Worm (Caenorhabditis elegans): ENCODE results near the gene txt-19.

txt-19 gene

ce11 chrIV:12845596-12845995 is at the start of gene txt-19:
TSS of gene txt-19 (plus strand) at chrIV:12845899.
- TF ChIP-seq ces-1 (GFP tag; optimal IDR thresholded peaks at IDR 0.05) (peak; percentile 67), elt-3 (tag; optimal IDR thresholded peaks at IDR 0.05) (no peak)

- TF ChIP-seq ces-1 (GFP tag; optimal IDR thresholded peaks at IDR 0.05) = no peak
Observed at ce11 chrIV:12796811-12797210, 48.9 kb upstream of the txt-19 start.

- TF ChIP-seq hlh-1 (tag; optimal IDR thresholded peaks at IDR 0.05) = no peak
- no peak for TF ChIP-seq nhr-28 (tag; optimal IDR thresholded peaks at IDR 0.05)
- no peak for TF ChIP-seq sem-2 (GFP tag; optimal IDR thresholded peaks at IDR 0.05)
- no peak for TF ChIP-seq tbx-8 (GFP tag; optimal IDR thresholded peaks at IDR 0.05)
- TF ChIP-seq pha-4 (tag; optimal IDR thresholded peaks at IDR 0.05) = no peak
- TF ChIP-seq M03D4.4 (tag; optimal IDR thresholded peaks at IDR 0.05) = no peak
- TF ChIP-seq unc-39 (tag; optimal IDR thresholded peaks at IDR 0.05) = no peak
- no peak for TF ChIP-seq ceh-43 (GFP tag; optimal IDR thresholded peaks at IDR 0.05)
- TF ChIP-seq flh-1 (GFP tag; optimal IDR thresholded peaks at IDR 0.05) = no peak
- TF ChIP-seq nhr-76 (tag; optimal IDR thresholded peaks at IDR 0.05) = no peak
Observed at ce11 chrIV:12805595-12805994, 40.1 kb upstream of the txt-19 start, which contains the start of gene F07C6.4. TSS of gene F07C6.4 (plus strand) at chrIV:12805924.

ce11 chrIV:12811554-12811953 is 34.1 kb upstream of the txt-19 start:
- TF ChIP-seq nhr-2 (tag; optimal IDR thresholded peaks at IDR 0.05) (peak; percentile 39), bed-3 (GFP tag; optimal IDR thresholded peaks at IDR 0.05) (no peak)

- TF ChIP-seq sem-2 (GFP tag; optimal IDR thresholded peaks at IDR 0.05) (no peak), sptf-1 (tag; optimal IDR thresholded peaks at IDR 0.05) (no peak), cnd-1 (tag; optimal IDR thresholded peaks at IDR 0.05) (peak; percentile 9), ceh-83 (GFP tag; optimal IDR thresholded peaks at IDR 0.05) (no peak), mls-2 (tag; optimal IDR thresholded peaks at IDR 0.05) (no peak), nhr-2 (tag; optimal IDR thresholded peaks at IDR 0.05) (peak; percentile 91), ztf-11 (tag; optimal IDR thresholded peaks at IDR 0.05) (no peak), nhr-237 (tag; optimal IDR thresholded peaks at IDR 0.05) (no peak), mep-1 (tag; optimal IDR thresholded peaks at IDR 0.05) (no peak), unc-39 (tag; optimal IDR thresholded peaks at IDR 0.05) (no peak), lin-13 (tag; optimal IDR thresholded peaks at IDR 0.05) (no peak), hlh-1 (tag; optimal IDR thresholded peaks at IDR 0.05) (no peak), nhr-76 (tag; optimal IDR thresholded peaks at IDR 0.05) (no peak), flh-1 (GFP tag; optimal IDR thresholded peaks at IDR 0.05) (no peak), elt-3 (tag; optimal IDR thresholded peaks at IDR 0.05) (no peak), snpc-4 (tag; optimal IDR thresholded peaks at IDR 0.05) (no peak), nhr-12 (tag; optimal IDR thresholded peaks at IDR 0.05) (no peak), M03D4.4 (tag; optimal IDR thresholded peaks at IDR 0.05) (no peak), ces-1 (GFP tag; optimal IDR thresholded peaks at IDR 0.05) (peak; percentile 45), mab-5 (tag; optimal IDR thresholded peaks at IDR 0.05) (no peak), zip-8 (tag; optimal IDR thresholded peaks at IDR 0.05) (peak; percentile 0)
Observed at ce11 chrIV:12813822-12814221, 31.9 kb upstream of the txt-19 start.

- TF ChIP-seq hlh-1 (tag; optimal IDR thresholded peaks at IDR 0.05) (no peak), ceh-43 (GFP tag; optimal IDR thresholded peaks at IDR 0.05) (no peak), ham-2 (GFP tag; optimal IDR thresholded peaks at IDR 0.05) (peak; percentile 66), unc-62 (GFP tag; optimal IDR thresholded peaks at IDR 0.05) (peak; percentile 18), lsy-2 (tag; optimal IDR thresholded peaks at IDR 0.05) (no peak), bed-3 (GFP tag; optimal IDR thresholded peaks at IDR 0.05) (no peak), ces-1 (GFP tag; optimal IDR thresholded peaks at IDR 0.05) (no peak), pha-4 (tag; optimal IDR thresholded peaks at IDR 0.05) (no peak), flh-1 (GFP tag; optimal IDR thresholded peaks at IDR 0.05) (no peak), lin-32 (GFP tag; optimal IDR thresholded peaks at IDR 0.05) (no peak), zip-8 (tag; optimal IDR thresholded peaks at IDR 0.05) (no peak), nhr-2 (tag; optimal IDR thresholded peaks at IDR 0.05) (no peak), elt-1 (tag; optimal IDR thresholded peaks at IDR 0.05; ENCODE audit: borderline replicate concordance, insufficient read depth) (peak; percentile 51)
Observed at ce11 chrIV:12816636-12817035, 29.1 kb upstream of the txt-19 start.
